Fruit fly (Drosophila melanogaster) whole organism, embryonic: ENCODE data around the gene CG5214.
A peak's percentile ranks its signal among the peaks of the same experiment; 100 is the strongest.

Experiments used
- BtbVII ChIP-seq: fragments of 200-800 bp; sonication (Bioruptor generic); optimal IDR thresholded peaks from 3 replicates; lab custom pipeline; 2017; ENCODE audit warnings: missing biosample characterization, mild to moderate bottlenecking, missing genetic modification characterization
- C15 ChIP-seq: fragments of 200-800 bp; sonication (Bioruptor generic); IDR thresholded peaks from 3 replicates; pipeline ENCODE4 v1.3.6; 2022; ENCODE audit warnings: missing biosample characterization, missing genetic modification characterization
- CG10366 ChIP-seq: fragments of 200-800 bp; sonication (Bioruptor generic); IDR thresholded peaks from 2 replicates; pipeline ENCODE4 v1.3.6; 2022; ENCODE audit warnings: missing biosample characterization, missing genetic modification characterization
- CG11696 ChIP-seq: fragments of 200-800 bp; sonication (Bioruptor generic); IDR thresholded peaks from 2 replicates; pipeline ENCODE4 v1.3.6; 2022; ENCODE audit warnings: missing biosample characterization, missing genetic modification characterization
- CG12236 ChIP-seq: fragments of 200-800 bp; sonication (Bioruptor generic); optimal IDR thresholded peaks from 2 replicates; lab custom pipeline; 2016; ENCODE audit warnings: missing biosample characterization, missing genetic modification characterization
- CG1233 ChIP-seq: fragments of 200-800 bp; sonication (Bioruptor generic); optimal IDR thresholded peaks from 4 replicates; lab custom pipeline; 2018; ENCODE audit warnings: missing biosample characterization, mild to moderate bottlenecking, missing genetic modification characterization
- CG12391 ChIP-seq: fragments of 200-800 bp; sonication (Bioruptor generic); optimal IDR thresholded peaks from 3 replicates; lab custom pipeline; 2018; ENCODE audit warnings: missing biosample characterization, mild to moderate bottlenecking, missing genetic modification characterization, moderate library complexity
- CG12744 ChIP-seq: fragments of 200-800 bp; sonication (Bioruptor generic); optimal IDR thresholded peaks from 2 replicates; lab custom pipeline; 2016; ENCODE audit warnings: missing biosample characterization, missing genetic modification characterization
- CG17186 ChIP-seq: fragments of 200-800 bp; sonication (Bioruptor generic); optimal IDR thresholded peaks from 3 replicates; lab custom pipeline; 2017; ENCODE audit warnings: missing biosample characterization, missing genetic modification reagents, missing genetic modification characterization
- CG18011 ChIP-seq: fragments of 200-800 bp; sonication (Bioruptor generic); optimal IDR thresholded peaks from 2 replicates; lab custom pipeline; 2017; ENCODE audit warnings: missing biosample characterization, missing genetic modification characterization, mild to moderate bottlenecking, moderate library complexity, missing genotype
- CG34422 ChIP-seq: fragments of 200-800 bp; sonication (Bioruptor generic); IDR thresholded peaks from 3 replicates; pipeline ENCODE4 v1.3.6; 2022; ENCODE audit warnings: missing biosample characterization, missing genetic modification characterization
- CG3838 ChIP-seq: fragments of 200-800 bp; sonication (Bioruptor generic); optimal IDR thresholded peaks from 3 replicates; lab custom pipeline; 2016; ENCODE audit warnings: missing biosample characterization, missing genetic modification characterization
- CG3995 ChIP-seq: fragments of 200-800 bp; sonication (Bioruptor generic); optimal IDR thresholded peaks from 3 replicates; lab custom pipeline; 2016; ENCODE audit warnings: missing biosample characterization, missing genetic modification characterization
- CG4360 ChIP-seq: fragments of 200-800 bp; sonication (Bioruptor generic); IDR thresholded peaks from 2 replicates; pipeline ENCODE4 v1.3.6; 2022; ENCODE audit warnings: missing biosample characterization, missing genetic modification characterization
- CG4707 ChIP-seq: fragments of 200-800 bp; sonication (Bioruptor generic); optimal IDR thresholded peaks from 2 replicates; lab custom pipeline; 2018; ENCODE audit warnings: missing biosample characterization, mild to moderate bottlenecking, missing genetic modification characterization, moderate library complexity
- CG6683 ChIP-seq: fragments of 200-800 bp; sonication (Bioruptor generic); optimal IDR thresholded peaks from 2 replicates; lab custom pipeline; 2017; ENCODE audit warnings: missing biosample characterization, mild to moderate bottlenecking, missing genetic modification characterization, missing genetic modification reagents
- CG8478 ChIP-seq: fragments of >200 bp; optimal IDR thresholded peaks from 2 replicates; lab custom pipeline; 2018
- CrebB ChIP-seq: fragments of 200-800 bp; sonication (Bioruptor generic); optimal IDR thresholded peaks from 3 replicates; lab custom pipeline; 2018; ENCODE audit warnings: missing biosample characterization, mild to moderate bottlenecking, missing genetic modification characterization
- D ChIP-seq, 2 experiments: fragments of 200-800 bp in 1 of 2; fragments of >200 bp in 1 of 2; sonication (Bioruptor generic) in 1 of 2; optimal IDR thresholded peaks; 2 replicates in 1 of 2; 3 replicates in 1 of 2; lab custom pipeline; 2017; ENCODE audit warnings: mild to moderate bottlenecking in 1 of 2, missing biosample characterization in 1 of 2, missing genetic modification characterization in 1 of 2, missing genetic modification reagents in 1 of 2
- Dref ChIP-seq: fragments of 200-800 bp; sonication (Bioruptor generic); IDR thresholded peaks from 2 replicates; pipeline ENCODE4 v1.3.6; 2022; ENCODE audit warnings: missing biosample characterization, missing genetic modification characterization
- Gsc ChIP-seq: fragments of 200-800 bp; sonication (Bioruptor generic); IDR thresholded peaks from 2 replicates; pipeline ENCODE4 v1.3.6; 2022; ENCODE audit warnings: missing biosample characterization, missing genetic modification characterization
- Hr51 ChIP-seq, 2 experiments: fragments of 200-800 bp; sonication (Bioruptor generic); optimal IDR thresholded peaks; 2 replicates in 1 of 2; 3 replicates in 1 of 2; lab custom pipeline; 2016 to 2018; ENCODE audit warnings: missing biosample characterization in 2 of 2, missing genetic modification characterization in 2 of 2, mild to moderate bottlenecking in 1 of 2, moderate library complexity in 1 of 2
- Nf-YC ChIP-seq: fragments of 200-800 bp; optimal IDR thresholded peaks from 3 replicates; lab custom pipeline; 2019; ENCODE audit warnings: missing biosample characterization, mild to moderate bottlenecking, missing genetic modification characterization, moderate library complexity
- PHDP ChIP-seq: fragments of 200-800 bp; sonication (Bioruptor generic); optimal IDR thresholded peaks from 3 replicates; lab custom pipeline; 2018; ENCODE audit warnings: missing biosample characterization, mild to moderate bottlenecking, missing genetic modification characterization, moderate library complexity
- Sox102F ChIP-seq: fragments of 200-800 bp; sonication (Bioruptor generic); optimal IDR thresholded peaks from 2 replicates; lab custom pipeline; 2018; ENCODE audit warnings: missing biosample characterization, mild to moderate bottlenecking, missing genetic modification characterization, moderate library complexity
- Spps ChIP-seq: fragments of 200-800 bp; sonication (Bioruptor generic); optimal IDR thresholded peaks from 2 replicates; lab custom pipeline; 2018; ENCODE audit warnings: missing biosample characterization, mild to moderate bottlenecking, missing genetic modification characterization
- Ssrp ChIP-seq: fragments of 200-800 bp; sonication (Bioruptor generic); optimal IDR thresholded peaks from 2 replicates; lab custom pipeline; 2018; ENCODE audit warnings: missing biosample characterization, mild to moderate bottlenecking, missing genetic modification characterization, moderate library complexity
- TFAM ChIP-seq: fragments of 200-800 bp; sonication (Bioruptor generic); optimal IDR thresholded peaks from 2 replicates; lab custom pipeline; 2017; ENCODE audit warnings: missing biosample characterization, missing genetic modification characterization, inconsistent platforms
- Tbp ChIP-seq: fragments of >200 bp; optimal IDR thresholded peaks from 2 replicates; lab custom pipeline; 2018; ENCODE audit warnings: missing biosample characterization, missing genetic modification characterization
- cato ChIP-seq: fragments of 200-800 bp; sonication (Bioruptor generic); optimal IDR thresholded peaks from 2 replicates; lab custom pipeline; 2016; ENCODE audit warnings: missing biosample characterization, missing genetic modification characterization, borderline replicate concordance
- cg ChIP-seq: fragments of 200-800 bp; sonication (Bioruptor generic); optimal IDR thresholded peaks from 3 replicates; lab custom pipeline; 2019; ENCODE audit warnings: missing biosample characterization, mild to moderate bottlenecking, missing genetic modification characterization, moderate library complexity
- chif ChIP-seq, 2 experiments: fragments of 200-800 bp; sonication (Bioruptor generic); optimal IDR thresholded peaks; 3 replicates each; lab custom pipeline; 2016; ENCODE audit warnings: missing biosample characterization in 2 of 2, missing genetic modification characterization in 2 of 2
- cwo ChIP-seq: fragments of 200-800 bp; sonication (Bioruptor generic); optimal IDR thresholded peaks from 3 replicates; lab custom pipeline; 2017; ENCODE audit warnings: missing biosample characterization, missing genetic modification characterization, mild to moderate bottlenecking, moderate library complexity, missing genetic modification reagents
- dmrt11E ChIP-seq: fragments of 200-800 bp; sonication (Bioruptor generic); optimal IDR thresholded peaks from 3 replicates; lab custom pipeline; 2018; ENCODE audit warnings: missing biosample characterization, mild to moderate bottlenecking, missing genetic modification characterization, moderate library complexity
- fd3F ChIP-seq: fragments of 200-800 bp; sonication (Bioruptor generic); optimal IDR thresholded peaks from 2 replicates; lab custom pipeline; 2018; ENCODE audit warnings: missing biosample characterization, mild to moderate bottlenecking, missing genetic modification characterization, moderate library complexity
- gcm ChIP-seq: fragments of 200-800 bp; sonication (Bioruptor generic); optimal IDR thresholded peaks from 2 replicates; lab custom pipeline; 2019; ENCODE audit warnings: missing biosample characterization, mild to moderate bottlenecking, missing genetic modification characterization, moderate library complexity
- h ChIP-seq: fragments of >200 bp; optimal IDR thresholded peaks from 2 replicates; lab custom pipeline; 2017
- hbn ChIP-seq: fragments of 200-800 bp; sonication (Bioruptor generic); IDR thresholded peaks from 2 replicates; pipeline ENCODE4 v1.3.6; 2022; ENCODE audit warnings: missing biosample characterization, missing genetic modification characterization; ENCODE audit not compliant: partially characterized antibody
- jigr1 ChIP-seq: fragments of 200-800 bp; sonication (Bioruptor generic); IDR thresholded peaks from 3 replicates; pipeline ENCODE4 v1.3.6; 2022; ENCODE audit warnings: missing biosample characterization, missing genetic modification characterization
- lilli ChIP-seq: fragments of 200-800 bp; sonication (Bioruptor generic); optimal IDR thresholded peaks from 3 replicates; lab custom pipeline; 2016; ENCODE audit warnings: missing biosample characterization, missing genetic modification characterization
- nerfin-2 ChIP-seq: fragments of 200-800 bp; sonication (Bioruptor generic); IDR thresholded peaks from 2 replicates; pipeline ENCODE4 v1.3.6; 2022; ENCODE audit warnings: missing biosample characterization, missing genetic modification characterization; ENCODE audit not compliant: partially characterized antibody
- pfk ChIP-seq: fragments of 200-800 bp; sonication (Bioruptor generic); optimal IDR thresholded peaks from 2 replicates; lab custom pipeline; 2018; ENCODE audit warnings: missing biosample characterization, mild to moderate bottlenecking, missing genetic modification characterization, moderate library complexity
- run ChIP-seq: fragments of 200-800 bp; sonication (Bioruptor generic); optimal IDR thresholded peaks from 3 replicates; lab custom pipeline; 2018; ENCODE audit warnings: missing biosample characterization, mild to moderate bottlenecking, missing genetic modification characterization
- sens ChIP-seq: fragments of 200-800 bp; sonication (Bioruptor generic); peaks from one replicate; lab custom pipeline; 2016; ENCODE audit warnings: missing biosample characterization, missing genetic modification characterization
- sisA ChIP-seq: fragments of 200-800 bp; sonication (Bioruptor generic); IDR thresholded peaks from 2 replicates; pipeline ENCODE4 v1.3.6; 2022; ENCODE audit warnings: missing biosample characterization, missing genetic modification characterization
- tio ChIP-seq: fragments of 200-800 bp; sonication (Bioruptor generic); optimal IDR thresholded peaks from 2 replicates; lab custom pipeline; 2017; ENCODE audit warnings: missing biosample characterization, missing genetic modification characterization, inconsistent platforms
- vnd ChIP-seq: fragments of 200-800 bp; sonication (Bioruptor generic); IDR thresholded peaks from 3 replicates; pipeline ENCODE4 v1.3.6; 2022; ENCODE audit warnings: missing biosample characterization, missing genetic modification characterization; ENCODE audit not compliant: partially characterized antibody
- zf30C ChIP-seq: fragments of 200-800 bp; sonication (Bioruptor generic); optimal IDR thresholded peaks from 3 replicates; lab custom pipeline; 2018; ENCODE audit warnings: missing biosample characterization, mild to moderate bottlenecking, missing genetic modification characterization

The CG5214 gene

dm6 chr3R:11221437-11222230 is 22.5 kb upstream of the CG5214 start, which contains the start of the genes CG6693 and RpL3 (continued):
- TF ChIP-seq CG12744 (GFP tag; lab: Kevin White, UChicago) (peak; percentile 38), pfk (peak; percentile 76), Nf-YC (tag; lab: Kevin White, UChicago) (peak; percentile 60), CG18011 (GFP tag; lab: Kevin White, UChicago) (peak; percentile 24), CG3838 (peak; percentile 25), Dref (GFP tag; lab: Robert Waterston, UW) (peak; percentile 44), CG3995 (peak; percentile 58), CG17186 (GFP tag; lab: Kevin White, UChicago) (peak; percentile 80), hbn (GFP tag; lab: Robert Waterston, UW) (no peak), run (tag; lab: Kevin White, UChicago) (peak; percentile 57), CG12391 (tag; lab: Kevin White, UChicago) (peak; percentile 72), PHDP (tag; lab: Kevin White, UChicago) (peak; percentile 86), CG34422 (peak; percentile 91), D (optimal IDR thresholded peaks at IDR 0.05; lab: Kevin White, UChicago) (no peak), D (GFP tag; optimal IDR thresholded peaks at IDR 0.05; lab: Kevin White, UChicago) (peak; percentile 44), dmrt11E (tag; lab: Kevin White, UChicago) (peak; percentile 58), CG12236 (GFP tag; lab: Kevin White, UChicago) (peak; percentile 57), sisA (GFP tag; lab: Robert Waterston, UW) (no peak), Ssrp (tag; lab: Kevin White, UChicago) (peak; percentile 26), CG4707 (peak; percentile 90), sens (GFP tag; lab: Kevin White, UChicago) (peak; percentile 97), BtbVII (GFP tag; lab: Kevin White, UChicago) (peak; percentile 91), CG4360 (GFP tag; lab: Robert Waterston, UW) (no peak), lilli (peak; percentile 90), CG10366 (peak; percentile 27; the same call in 1 of the 2 replicates), Tbp (GFP tag; lab: Kevin White, UChicago) (peak; percentile 83), cwo (GFP tag; lab: Kevin White, UChicago) (peak; percentile 61), cg (GFP tag; lab: Kevin White, UChicago) (peak; percentile 79), Gsc (GFP tag; lab: Robert Waterston, UW) (no peak), zf30C (GFP tag; lab: Kevin White, UChicago) (no peak), chif (GFP tag; optimal IDR thresholded peaks at IDR 0.05; lab: Kevin White, UChicago) (peak; percentile 26), CG6683 (peak; percentile 65), nerfin-2 (GFP tag; lab: Robert Waterston, UW) (no peak), Spps (tag; lab: Kevin White, UChicago) (peak; percentile 56), jigr1 (GFP tag; lab: Robert Waterston, UW) (no peak), cato (GFP tag; lab: Kevin White, UChicago) (peak; percentile 43), TFAM (GFP tag; lab: Kevin White, UChicago) (no peak), Sox102F (GFP tag; lab: Kevin White, UChicago) (no peak), C15 (peak; percentile 47; the same call in 1 of the 3 replicates), gcm (GFP tag; lab: Kevin White, UChicago) (peak; percentile 78), CG8478 (lab: Kevin White, UChicago) (peak; percentile 69), vnd (GFP tag; lab: Robert Waterston, UW) (no peak), CG11696 (GFP tag; lab: Robert Waterston, UW) (peak; percentile 72), CrebB (tag; lab: Kevin White, UChicago) (peak; percentile 89), tio (no peak), h (lab: Kevin White, UChicago) (no peak), fd3F (GFP tag; lab: Kevin White, UChicago) (peak; percentile 53), Hr51 (GFP tag; optimal IDR thresholded peaks at IDR 0.05; lab: Kevin White, UChicago) (peak; percentile 68 to 70), CG1233 (GFP tag; lab: Kevin White, UChicago) (peak; percentile 79)
